Fruit fly (Drosophila melanogaster) whole organism, embryonic: ENCODE measurements around the gene TH1.

ENCODE experiments used
- Adf1 ChIP-seq: fragments of 200-800 bp; sonication (Bioruptor generic); IDR thresholded peaks from 2 replicates; pipeline ENCODE4 v1.3.6; 2022; ENCODE audit warnings: missing biosample characterization, missing genetic modification characterization
- Antp ChIP-seq: fragments of 200-800 bp; sonication (Bioruptor generic); optimal IDR thresholded peaks from 3 replicates; lab custom pipeline; 2016; ENCODE audit warnings: missing biosample characterization, missing genetic modification characterization
- CG1024 ChIP-seq: fragments of 200-800 bp; sonication (Bioruptor generic); IDR thresholded peaks from 2 replicates; pipeline ENCODE4 v1.3.6; 2022; ENCODE audit warnings: missing biosample characterization, missing genetic modification characterization
- CG10543 ChIP-seq: fragments of 200-800 bp; sonication (Bioruptor generic); optimal IDR thresholded peaks from 3 replicates; lab custom pipeline; 2017; ENCODE audit warnings: missing biosample characterization, mild to moderate bottlenecking, missing genetic modification characterization, moderate library complexity
- CG10979 ChIP-seq: fragments of 200-800 bp; sonication (Bioruptor generic); optimal IDR thresholded peaks from 2 replicates; lab custom pipeline; 2018; ENCODE audit warnings: missing biosample characterization, mild to moderate bottlenecking, missing genetic modification characterization, moderate library complexity
- CG14441 ChIP-seq: fragments of 200-800 bp; sonication (Bioruptor generic); IDR thresholded peaks from 2 replicates; pipeline ENCODE4 v1.3.6; 2022; ENCODE audit warnings: missing biosample characterization, missing genetic modification characterization
- CG1792 ChIP-seq: fragments of 200-800 bp; sonication (Bioruptor generic); optimal IDR thresholded peaks from 2 replicates; lab custom pipeline; 2016; ENCODE audit warnings: missing biosample characterization, missing genetic modification characterization
- CG30020 ChIP-seq: fragments of 200-800 bp; optimal IDR thresholded peaks from 2 replicates; lab custom pipeline; 2019; ENCODE audit warnings: missing biosample characterization, mild to moderate bottlenecking, missing genetic modification characterization, moderate library complexity
- CG30403 ChIP-seq: fragments of 200-800 bp; sonication (Bioruptor generic); optimal IDR thresholded peaks from 3 replicates; lab custom pipeline; 2016; ENCODE audit warnings: missing biosample characterization, missing genetic modification characterization
- CG3065 ChIP-seq: fragments of 200-800 bp; sonication (Bioruptor generic); optimal IDR thresholded peaks from 2 replicates; lab custom pipeline; 2016; ENCODE audit warnings: missing biosample characterization, missing genetic modification characterization
- CG3407 ChIP-seq: fragments of 200-800 bp; sonication (Bioruptor generic); optimal IDR thresholded peaks from 2 replicates; lab custom pipeline; 2018; ENCODE audit warnings: missing biosample characterization, mild to moderate bottlenecking, missing genetic modification characterization
- CG4328 ChIP-seq: fragments of 200-800 bp; sonication (Bioruptor generic); optimal IDR thresholded peaks from 3 replicates; lab custom pipeline; 2017; ENCODE audit warnings: missing biosample characterization, missing genetic modification reagents, missing genetic modification characterization
- CG4820 ChIP-seq: fragments of 200-800 bp; sonication (Bioruptor generic); optimal IDR thresholded peaks from 3 replicates; lab custom pipeline; 2016; ENCODE audit warnings: missing biosample characterization, missing genetic modification characterization
- CG4854 ChIP-seq: fragments of 200-800 bp; sonication (Bioruptor generic); optimal IDR thresholded peaks from 2 replicates; lab custom pipeline; 2016; ENCODE audit warnings: missing biosample characterization, missing genetic modification characterization, inconsistent platforms
- CG5953 ChIP-seq: fragments of 200-800 bp; sonication (Bioruptor generic); IDR thresholded peaks from 2 replicates; pipeline ENCODE4 v1.3.6; 2022; ENCODE audit warnings: missing biosample characterization, missing genetic modification characterization
- CG7745 ChIP-seq: fragments of 200-800 bp; sonication (Bioruptor generic); optimal IDR thresholded peaks from 2 replicates; lab custom pipeline; 2018; ENCODE audit warnings: missing biosample characterization, mild to moderate bottlenecking, missing genetic modification characterization, moderate library complexity
- CG7786 ChIP-seq: fragments of 200-800 bp; sonication (Bioruptor generic); optimal IDR thresholded peaks from 2 replicates; lab custom pipeline; 2016; ENCODE audit warnings: missing biosample characterization, missing genetic modification characterization
- CG8388 ChIP-seq: fragments of 200-800 bp; sonication (Bioruptor generic); optimal IDR thresholded peaks from 2 replicates; lab custom pipeline; 2019; ENCODE audit warnings: missing biosample characterization, mild to moderate bottlenecking, missing genetic modification characterization, moderate library complexity
- Dfd ChIP-seq, 2 experiments: fragments of >200 bp; optimal IDR thresholded peaks; 2 replicates each; lab custom pipeline; 2017; ENCODE audit warnings: missing biosample characterization in 2 of 2, missing genetic modification characterization in 2 of 2
- Doc2 ChIP-seq: fragments of 200-800 bp; sonication (Bioruptor generic); IDR thresholded peaks from 2 replicates; pipeline ENCODE4 v1.3.6; 2022; ENCODE audit warnings: missing biosample characterization, missing genetic modification characterization
- Doc3 ChIP-seq: fragments of 200-800 bp; sonication (Bioruptor generic); IDR thresholded peaks from 3 replicates; pipeline ENCODE4 v1.3.6; 2022; ENCODE audit warnings: missing biosample characterization, missing genetic modification characterization; ENCODE audit not compliant: partially characterized antibody
- Ets97D ChIP-seq: fragments of 200-800 bp; sonication (Bioruptor generic); optimal IDR thresholded peaks from 3 replicates; lab custom pipeline; 2016; ENCODE audit warnings: missing biosample characterization, missing genetic modification characterization
- Fer2 ChIP-seq: fragments of 200-800 bp; sonication (Bioruptor generic); optimal IDR thresholded peaks from 2 replicates; lab custom pipeline; 2018; ENCODE audit warnings: missing biosample characterization, mild to moderate bottlenecking, missing genetic modification characterization, moderate library complexity
- GATAe ChIP-seq: fragments of 200-800 bp; sonication (Bioruptor generic); conservative IDR thresholded peaks from 2 replicates; pipeline ENCODE4 v1.3.6; 2022; ENCODE audit warnings: missing biosample characterization, missing genetic modification characterization
- H2.0 ChIP-seq: fragments of 200-800 bp; sonication (Bioruptor generic); IDR thresholded peaks from 2 replicates; pipeline ENCODE4 v1.3.6; 2022; ENCODE audit warnings: missing biosample characterization, missing genetic modification characterization
- Hmr ChIP-seq: fragments of 200-800 bp; sonication (Bioruptor generic); optimal IDR thresholded peaks from 3 replicates; lab custom pipeline; 2017; ENCODE audit warnings: mild to moderate bottlenecking, missing biosample characterization, missing genetic modification reagents, missing genetic modification characterization
- Hr51 ChIP-seq, 2 experiments: fragments of 200-800 bp; sonication (Bioruptor generic); optimal IDR thresholded peaks; 2 replicates in 1 of 2; 3 replicates in 1 of 2; lab custom pipeline; 2016 to 2018; ENCODE audit warnings: missing biosample characterization in 2 of 2, missing genetic modification characterization in 2 of 2, mild to moderate bottlenecking in 1 of 2, moderate library complexity in 1 of 2
- NFAT ChIP-seq: fragments of 200-800 bp; sonication (Bioruptor generic); IDR thresholded peaks from 2 replicates; pipeline ENCODE4 v1.3.6; 2022; ENCODE audit warnings: missing biosample characterization, missing genetic modification characterization
- Neu2 ChIP-seq: fragments of 200-800 bp; sonication (Bioruptor generic); optimal IDR thresholded peaks from 3 replicates; lab custom pipeline; 2016; ENCODE audit warnings: missing biosample characterization, missing genetic modification characterization, borderline replicate concordance
- Nf-YB ChIP-seq: fragments of 200-800 bp; sonication (Bioruptor generic); optimal IDR thresholded peaks from 3 replicates; lab custom pipeline; 2019; ENCODE audit warnings: missing biosample characterization, mild to moderate bottlenecking, missing genetic modification characterization, moderate library complexity
- Oli ChIP-seq: fragments of 200-800 bp; sonication (Bioruptor generic); optimal IDR thresholded peaks from 2 replicates; lab custom pipeline; 2018; ENCODE audit warnings: missing biosample characterization, mild to moderate bottlenecking, missing genetic modification characterization, moderate library complexity
- Rfx ChIP-seq: fragments of 200-800 bp; sonication (Bioruptor generic); IDR thresholded peaks from 2 replicates; pipeline ENCODE4 v1.3.6; 2022; ENCODE audit warnings: missing biosample characterization, missing genetic modification characterization
- Ssrp ChIP-seq: fragments of 200-800 bp; sonication (Bioruptor generic); optimal IDR thresholded peaks from 2 replicates; lab custom pipeline; 2018; ENCODE audit warnings: missing biosample characterization, mild to moderate bottlenecking, missing genetic modification characterization, moderate library complexity
- Usf ChIP-seq: fragments of 200-800 bp; sonication (Bioruptor generic); optimal IDR thresholded peaks from 2 replicates; lab custom pipeline; 2017; ENCODE audit warnings: missing genotype, missing biosample characterization, missing genetic modification characterization
- ato ChIP-seq: fragments of 200-800 bp; sonication (Bioruptor generic); IDR thresholded peaks from 2 replicates; pipeline ENCODE4 v1.3.6; 2022; ENCODE audit warnings: missing biosample characterization, missing genetic modification characterization; ENCODE audit not compliant: partially characterized antibody
- bbx ChIP-seq: fragments of 200-800 bp; sonication (Bioruptor generic); IDR thresholded peaks from 2 replicates; pipeline ENCODE4 v1.3.6; 2022; ENCODE audit warnings: missing biosample characterization, missing genetic modification characterization; ENCODE audit not compliant: partially characterized antibody
- chinmo ChIP-seq: fragments of 200-800 bp; sonication (Bioruptor generic); IDR thresholded peaks from 4 replicates; pipeline ENCODE4 v1.3.6; 2022; ENCODE audit warnings: missing biosample characterization, missing genetic modification characterization; ENCODE audit not compliant: partially characterized antibody
- chn ChIP-seq: fragments of 200-800 bp; sonication (Bioruptor generic); optimal IDR thresholded peaks from 2 replicates; lab custom pipeline; 2016; ENCODE audit warnings: missing biosample characterization, missing genetic modification characterization
- crc ChIP-seq: fragments of 200-800 bp; sonication (Bioruptor generic); optimal IDR thresholded peaks from 2 replicates; lab custom pipeline; 2016; ENCODE audit warnings: missing biosample characterization, missing genetic modification characterization
- dpn ChIP-seq, 2 experiments: fragments of 200-800 bp; sonication (Bioruptor generic); optimal IDR thresholded peaks; 3 replicates each; lab custom pipeline; 2016; ENCODE audit warnings: missing biosample characterization in 2 of 2, missing genetic modification characterization in 2 of 2
- gcm ChIP-seq: fragments of 200-800 bp; sonication (Bioruptor generic); optimal IDR thresholded peaks from 2 replicates; lab custom pipeline; 2019; ENCODE audit warnings: missing biosample characterization, mild to moderate bottlenecking, missing genetic modification characterization, moderate library complexity
- gfzf ChIP-seq: fragments of 200-800 bp; sonication (Bioruptor generic); optimal IDR thresholded peaks from 2 replicates; lab custom pipeline; 2016; ENCODE audit warnings: missing biosample characterization, mild to moderate bottlenecking, missing genetic modification characterization, moderate library complexity
- luna ChIP-seq: fragments of 200-800 bp; sonication (Bioruptor generic); optimal IDR thresholded peaks from 2 replicates; lab custom pipeline; 2016; ENCODE audit warnings: missing biosample characterization, missing genetic modification characterization
- pfk ChIP-seq: fragments of 200-800 bp; sonication (Bioruptor generic); optimal IDR thresholded peaks from 2 replicates; lab custom pipeline; 2018; ENCODE audit warnings: missing biosample characterization, mild to moderate bottlenecking, missing genetic modification characterization, moderate library complexity
- run ChIP-seq: fragments of 200-800 bp; sonication (Bioruptor generic); optimal IDR thresholded peaks from 3 replicates; lab custom pipeline; 2018; ENCODE audit warnings: missing biosample characterization, mild to moderate bottlenecking, missing genetic modification characterization
- sens-2 ChIP-seq: fragments of 200-800 bp; sonication (Bioruptor generic); IDR thresholded peaks from 2 replicates; pipeline ENCODE4 v1.3.6; 2022; ENCODE audit warnings: missing biosample characterization, missing genetic modification characterization
- sima ChIP-seq: fragments of 200-800 bp; sonication (Bioruptor generic); optimal IDR thresholded peaks from 2 replicates; lab custom pipeline; 2016; ENCODE audit warnings: missing biosample characterization, missing genetic modification characterization
- sna ChIP-seq: fragments of 200-800 bp; sonication (Bioruptor generic); IDR thresholded peaks from 2 replicates; pipeline ENCODE4 v1.3.6; 2022; ENCODE audit warnings: missing biosample characterization, missing genetic modification characterization; ENCODE audit not compliant: partially characterized antibody
- trem ChIP-seq: fragments of 200-800 bp; optimal IDR thresholded peaks from 3 replicates; lab custom pipeline; 2019; ENCODE audit warnings: missing biosample characterization, mild to moderate bottlenecking, missing genetic modification characterization, moderate library complexity
- vnd ChIP-seq: fragments of 200-800 bp; sonication (Bioruptor generic); IDR thresholded peaks from 3 replicates; pipeline ENCODE4 v1.3.6; 2022; ENCODE audit warnings: missing biosample characterization, missing genetic modification characterization; ENCODE audit not compliant: partially characterized antibody

Gene TH1

dm6 chrX:16391397-16391796, at the start of gene TH1, which contains the start of gene mei-41:
Gene TH1, minus strand, starts transcription at chrX:16391438.
Gene mei-41, plus strand, starts transcription at chrX:16391698.
- TF ChIP-seq gfzf (GFP tag; lab: Kevin White, UChicago) (peak; percentile 56), Dfd (GFP tag; optimal IDR thresholded peaks at IDR 0.05; lab: Kevin White, UChicago) (peak in 1 of 2 experiments; percentile 46), Antp (GFP tag; lab: Kevin White, UChicago) (peak; percentile 26), CG7745 (tag; lab: Kevin White, UChicago) (no peak), CG4854 (no peak), Ssrp (tag; lab: Kevin White, UChicago) (peak; percentile 93), CG10979 (tag; lab: Kevin White, UChicago) (peak; percentile 87), sna (GFP tag; lab: Robert Waterston, UW) (no peak), trem (tag; lab: Kevin White, UChicago) (peak; percentile 86), Neu2 (GFP tag; lab: Kevin White, UChicago) (no peak), sens-2 (peak; percentile 84), CG1024 (GFP tag; lab: Robert Waterston, UW) (peak; percentile 92), sima (no peak), luna (GFP tag; lab: Kevin White, UChicago) (no peak), Ets97D (GFP tag; lab: Kevin White, UChicago) (peak; percentile 49), H2.0 (GFP tag; lab: Robert Waterston, UW) (peak; percentile 94), ato (GFP tag; lab: Robert Waterston, UW) (no peak), Usf (GFP tag; lab: Kevin White, UChicago) (peak; percentile 86), crc (no peak), CG30020 (peak; percentile 97), Doc2 (peak; percentile 79; the same call in 1 of the 2 replicates), CG10543 (GFP tag; lab: Kevin White, UChicago) (no peak), CG8388 (GFP tag; lab: Kevin White, UChicago) (peak; percentile 84), Hr51 (GFP tag; optimal IDR thresholded peaks at IDR 0.05; lab: Kevin White, UChicago) (peak in 1 of 2 experiments; percentile 51), CG3407 (peak; percentile 74), vnd (GFP tag; lab: Robert Waterston, UW) (peak; percentile 48; the same call in 1 of the 3 replicates), Oli (peak; percentile 88), GATAe (peak; percentile 79), CG3065 (GFP tag; lab: Kevin White, UChicago) (peak; percentile 74), chn (GFP tag; lab: Kevin White, UChicago) (peak; percentile 59), Hmr (GFP tag; lab: Kevin White, UChicago) (no peak), gcm (GFP tag; lab: Kevin White, UChicago) (no peak), pfk (GFP tag; lab: Kevin White, UChicago) (peak; percentile 46), Nf-YB (GFP tag; lab: Kevin White, UChicago) (peak; percentile 64), NFAT (GFP tag; lab: Robert Waterston, UW) (peak; percentile 93), CG7786 (GFP tag; lab: Kevin White, UChicago) (peak; percentile 41), CG30403 (GFP tag; lab: Kevin White, UChicago) (peak; percentile 90), CG5953 (peak; percentile 88), CG4820 (GFP tag; lab: Kevin White, UChicago) (peak; percentile 82), Adf1 (GFP tag; lab: Robert Waterston, UW) (peak; percentile 70), chinmo (0 out of 4 replicates have a peak, but pooled peaks have one; percentile 13), CG4328 (GFP tag; lab: Kevin White, UChicago) (peak; percentile 64), dpn (GFP tag; optimal IDR thresholded peaks at IDR 0.05; lab: Kevin White, UChicago) (peak; percentile 55 to 86), Fer2 (tag; lab: Kevin White, UChicago) (peak; percentile 83), Doc3 (GFP tag; lab: Robert Waterston, UW) (no peak), bbx (GFP tag; lab: Robert Waterston, UW) (0 out of 2 replicates have a peak, but pooled peaks have one; percentile 12), CG14441 (GFP tag; lab: Robert Waterston, UW) (peak; percentile 96), CG1792 (no peak), Rfx (GFP tag; lab: Robert Waterston, UW) (peak; percentile 97), run (peak; percentile 50)
